Worm (Caenorhabditis elegans): ENCODE data around the gene F14F7.5.

- TF ChIP-seq lin-39 (tag; optimal IDR thresholded peaks at IDR 0.05) (no peak), nhr-237 (tag; optimal IDR thresholded peaks at IDR 0.05) (no peak), ztf-4 (tag; optimal IDR thresholded peaks at IDR 0.05) (no peak), xbp-1 (tag; optimal IDR thresholded peaks at IDR 0.05) (no peak), irx-1 (tag; optimal IDR thresholded peaks at IDR 0.05) (no peak), ztf-11 (tag; optimal IDR thresholded peaks at IDR 0.05) (no peak)
Measured at ce11 chrIII:13002098-13002497, 29.7 kb upstream of the F14F7.5 start, which contains the start of gene ZK1010.10.

Data from whole organism, L1 larva.